Worm (Caenorhabditis elegans) whole organism, midembryonic: Measurements from ENCODE around the gene sup-36.
"Not testable (repeated sequence)": the region's sequence is repeated elsewhere in the genome, so short reads cannot be mapped to it uniquely, and the experiment has no call there.

Source experiments
- T22C8.4 ChIP-seq: fragments of 200-800 bp; sonication (Bioruptor generic); IDR thresholded peaks from 2 replicates; pipeline ENCODE4 v1.3.6; 2022; ENCODE audit warnings: missing genetic modification characterization, missing compliant biosample characterization
- cog-1 ChIP-seq: sonication (generic microtip); optimal IDR thresholded peaks from 2 replicates; lab custom pipeline; 2016; ENCODE audit warnings: missing genetic modification characterization, missing compliant biosample characterization
- flt-1 ChIP-seq: fragments of 200-800 bp; sonication (Bioruptor generic); IDR thresholded peaks from 2 replicates; pipeline ENCODE4 v1.3.6; 2022; ENCODE audit warnings: missing genetic modification characterization, missing compliant biosample characterization
- klf-2 ChIP-seq: fragments of 200-800 bp; sonication (Bioruptor generic); conservative IDR thresholded peaks from 2 replicates; pipeline ENCODE4 v1.3.6; 2022; ENCODE audit warnings: missing genetic modification reagents, missing genetic modification characterization, missing compliant biosample characterization
- med-1 ChIP-seq: sonication (generic microtip); optimal IDR thresholded peaks from 2 replicates; lab custom pipeline; 2017; ENCODE audit warnings: missing genetic modification characterization, mild to moderate bottlenecking, missing compliant biosample characterization, antibody characterized with exemption, missing genetic modification reagents; ENCODE audit not compliant: insufficient read depth
- ref-1 ChIP-seq: fragments of 200-800 bp; sonication (Bioruptor generic); conservative IDR thresholded peaks from 2 replicates; pipeline ENCODE4 v1.3.6; 2022; ENCODE audit warnings: missing genetic modification reagents, missing genetic modification characterization, missing compliant biosample characterization
- tab-1 ChIP-seq: fragments of 200-800 bp; sonication (Bioruptor generic); IDR thresholded peaks from 2 replicates; pipeline ENCODE4 v1.3.6; 2022; ENCODE audit warnings: missing genetic modification characterization, missing compliant biosample characterization
- ztf-23 ChIP-seq: fragments of 200-800 bp; sonication (Bioruptor generic); IDR thresholded peaks from 2 replicates; pipeline ENCODE4 v1.3.6; 2022; ENCODE audit warnings: missing genetic modification reagents, missing genetic modification characterization, missing compliant biosample characterization
- ztf-29 ChIP-seq: fragments of 200-800 bp; sonication (Bioruptor generic); IDR thresholded peaks from 2 replicates; pipeline ENCODE4 v1.3.6; 2022; ENCODE audit warnings: missing genetic modification reagents, missing genetic modification characterization, missing compliant biosample characterization

The sup-36 gene

DNA sequence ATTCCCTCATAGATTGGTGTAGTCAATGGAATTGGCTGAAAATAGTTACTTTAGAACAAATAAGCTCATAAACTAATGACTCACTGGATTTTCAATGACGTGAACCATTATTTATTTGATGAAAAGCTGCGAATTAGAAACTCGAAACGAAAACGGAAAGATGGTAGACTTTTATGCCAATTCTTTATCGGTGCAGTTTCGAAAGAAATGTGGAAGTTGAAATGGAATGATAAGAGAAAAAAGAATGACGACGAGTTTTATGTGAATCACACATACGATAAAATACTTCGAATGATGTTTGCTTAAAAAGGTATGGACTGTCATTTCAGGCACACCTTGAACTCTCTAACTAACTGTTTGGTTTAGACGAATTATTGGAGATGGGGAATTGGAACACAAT, 11.4 kb upstream of the sup-36 start, which contains the start of the genes lec-11 and irld-7:
TSS of gene lec-11 (minus strand) at position 126 of the 400 bp plus-strand sequence.
TSS of gene irld-7 (plus strand) at position 332 of the 400 bp plus-strand sequence.
- TF ChIP-seq med-1 (GFP tag; lab: Kevin White, UChicago) (no peak), cog-1 (tag; lab: Kevin White, UChicago) (no peak), flt-1 (GFP tag; lab: Robert Waterston, UW) (no peak), tab-1 (GFP tag; lab: Robert Waterston, UW) (no peak), ref-1 (no peak), ztf-29 (GFP tag; lab: Robert Waterston, UW) (no peak), ztf-23 (GFP tag; lab: Robert Waterston, UW) (no peak), klf-2 (no peak), T22C8.4 (GFP tag; lab: Robert Waterston, UW) (no peak)

ce11 chrIV:6591010-6591746, 10.3 kb upstream of the sup-36 start, which contains the start of the genes nspb-1 and nspb-2:
Gene nspb-1, minus strand, starts transcription at chrIV:6591110.
Gene nspb-2, plus strand, starts transcription at chrIV:6591696.
- TF ChIP-seq ref-1; T22C8.4 (GFP tag; lab: Robert Waterston, UW); klf-2: not testable (repeated sequence)

- not testable (repeated sequence) for TF ChIP-seq flt-1, T22C8.4, ztf-23 (GFP tag; lab: Robert Waterston, UW)
These were observed 6.6 kb upstream of the sup-36 start, which contains the start of gene nspb-3 for ce11 chrIV:6594871-6595270. Gene nspb-3, minus strand, starts transcription at chrIV:6594971.

- TF ChIP-seq flt-1 (GFP tag; lab: Robert Waterston, UW) (no peak), tab-1 (GFP tag; lab: Robert Waterston, UW) (no peak), cog-1 (tag; lab: Kevin White, UChicago) (no peak), ztf-23 (GFP tag; lab: Robert Waterston, UW) (no peak), T22C8.4 (GFP tag; lab: Robert Waterston, UW) (no peak), ref-1 (no peak), ztf-29 (GFP tag; lab: Robert Waterston, UW) (no peak), med-1 (GFP tag; lab: Kevin White, UChicago) (no peak), klf-2 (no peak)
These were observed 5.6 kb upstream of the sup-36 start, which contains the start of gene F38A5.22 for ce11 chrIV:6595912-6596311. Gene F38A5.22, minus strand, starts transcription at chrIV:6595940.

DNA sequence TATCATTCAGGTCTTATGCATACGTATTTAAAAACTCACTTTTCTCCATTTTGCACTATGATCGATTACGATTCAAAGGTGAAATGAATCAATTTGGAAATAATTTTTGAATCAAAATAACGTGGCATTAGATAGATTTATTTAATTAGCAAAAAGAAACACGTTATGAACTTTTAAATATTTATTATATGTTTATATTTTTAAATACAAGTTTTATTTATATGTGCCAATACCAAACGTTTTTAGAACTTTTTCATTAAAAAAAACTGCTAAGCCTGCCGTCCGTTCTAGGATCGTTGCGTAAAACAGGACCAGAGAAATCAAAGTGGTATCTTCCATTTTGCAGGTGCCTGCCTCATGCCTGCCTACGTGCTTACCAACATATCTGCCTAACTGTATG, 4.2 kb upstream of the sup-36 start, which contains the start of gene F38A5.6:
TSS of gene F38A5.6 (minus strand) at position 101 of the 400 bp plus-strand sequence.
- TF ChIP-seq tab-1 (GFP tag; lab: Robert Waterston, UW) (no peak), ref-1 (no peak), T22C8.4 (GFP tag; lab: Robert Waterston, UW) (no peak)

- not testable (repeated sequence) for TF ChIP-seq med-1 (GFP tag; lab: Kevin White, UChicago); T22C8.4 (GFP tag; lab: Robert Waterston, UW); flt-1 (GFP tag; lab: Robert Waterston, UW)
These were observed 3.6 kb upstream of the sup-36 start, which contains the start of gene nspb-4 for ce11 chrIV:6597918-6598317. Gene nspb-4, plus strand, starts transcription at chrIV:6598218.

ce11 chrIV:6598740-6599139, 2.7 kb upstream of the sup-36 start, which contains the start of gene nspb-5:
Gene nspb-5, plus strand, starts transcription at chrIV:6599040.
- not testable (repeated sequence) for TF ChIP-seq med-1 (GFP tag; lab: Kevin White, UChicago); T22C8.4 (GFP tag; lab: Robert Waterston, UW); ref-1

- TF ChIP-seq flt-1 (GFP tag; lab: Robert Waterston, UW) (no peak), T22C8.4 (GFP tag; lab: Robert Waterston, UW) (no peak), ztf-23 (GFP tag; lab: Robert Waterston, UW) (no peak), ztf-29 (GFP tag; lab: Robert Waterston, UW) (no peak), cog-1 (tag; lab: Kevin White, UChicago) (no peak)
These were observed 2.0 kb upstream of the sup-36 start, which contains the start of gene F38A5.8 for ce11 chrIV:6599447-6599846. Gene F38A5.8, plus strand, starts transcription at chrIV:6599747.

DNA sequence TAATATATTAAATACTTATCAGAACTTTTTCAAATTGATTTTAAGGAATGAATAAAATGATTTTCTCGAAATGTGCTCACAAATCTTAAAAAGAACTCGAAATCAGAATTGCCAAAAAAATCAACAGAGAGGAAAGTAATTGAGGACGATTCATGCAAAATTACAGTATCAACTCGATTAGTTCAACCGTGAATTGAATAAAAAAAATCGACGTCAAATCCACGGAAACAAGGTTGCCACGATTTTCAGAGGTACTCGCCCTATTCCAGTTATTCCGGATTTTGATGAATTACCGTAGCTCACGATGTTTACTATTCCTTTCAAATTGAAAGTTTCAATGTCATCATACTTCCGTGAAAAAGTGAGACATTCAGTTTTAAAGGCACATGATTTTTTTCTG, 902 bp downstream of the sup-36 start, which contains the start of gene F15B10.3:
TSS of gene F15B10.3 (plus strand) at position 301 of the 400 bp plus-strand sequence.
- TF ChIP-seq ztf-29 (GFP tag; lab: Robert Waterston, UW) (no peak), flt-1 (GFP tag; lab: Robert Waterston, UW) (no peak), med-1 (GFP tag; lab: Kevin White, UChicago) (no peak), cog-1 (tag; lab: Kevin White, UChicago) (no peak), ref-1 (no peak), klf-2 (no peak), tab-1 (GFP tag; lab: Robert Waterston, UW) (no peak), ztf-23 (GFP tag; lab: Robert Waterston, UW) (no peak), T22C8.4 (GFP tag; lab: Robert Waterston, UW) (no peak)

DNA sequence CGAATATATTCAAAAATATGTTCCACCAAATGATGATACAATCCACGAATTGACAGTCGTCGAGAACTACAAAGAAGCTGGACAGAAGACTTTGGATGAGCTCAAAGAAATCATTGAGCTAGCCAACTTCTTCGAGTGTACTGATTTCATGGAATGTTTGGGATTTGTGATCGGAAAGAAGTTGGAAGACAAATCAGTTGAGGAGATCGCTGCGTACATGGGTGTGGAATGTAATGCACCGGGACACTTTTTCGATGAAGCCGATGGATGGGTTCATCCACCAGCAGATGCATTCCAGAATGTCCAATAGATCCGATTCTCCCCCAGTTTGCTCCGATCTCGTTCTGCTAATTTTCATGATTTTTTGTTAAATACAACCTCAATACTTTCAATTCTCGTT, 2.1 kb downstream of the sup-36 start:
- TF ChIP-seq med-1 (GFP tag; lab: Kevin White, UChicago) (no peak), tab-1 (GFP tag; lab: Robert Waterston, UW) (no peak), ztf-23 (GFP tag; lab: Robert Waterston, UW) (no peak), T22C8.4 (GFP tag; lab: Robert Waterston, UW) (no peak)
